Worm (Caenorhabditis elegans): ENCODE measurements around the gene fip-1.

DNA sequence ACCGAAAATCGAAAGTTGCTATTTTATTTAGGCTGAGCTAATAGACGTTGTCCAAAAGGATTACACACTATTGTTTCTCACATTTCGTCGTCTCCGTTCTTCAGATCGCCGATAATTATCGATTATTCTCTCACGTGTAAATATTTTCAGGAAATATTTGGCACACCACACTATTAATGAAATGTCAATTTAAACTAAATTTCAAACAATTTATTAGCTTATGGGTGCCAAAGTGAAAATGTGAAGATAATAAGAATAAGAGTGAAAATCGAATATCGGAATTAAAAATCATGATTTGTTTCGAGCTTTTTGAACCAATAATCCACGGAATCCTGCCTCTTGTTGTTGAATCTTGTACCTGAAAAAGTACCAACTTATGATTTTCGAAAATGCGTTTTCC is 23.0 kb upstream of the fip-1 start, which contains the start of gene C06E1.11:
- TF ChIP-seq ama-1 (optimal IDR thresholded peaks at IDR 0.05): no peak
- TF ChIP-seq tbx-11 (GFP tag; IDR thresholded peaks at IDR 0.05): no peak
- TF ChIP-seq scrt-1 (GFP tag; IDR thresholded peaks at IDR 0.05): no peak
- no peak for TF ChIP-seq hnd-1 (tag; optimal IDR thresholded peaks at IDR 0.05)
- no peak for TF ChIP-seq hmbx-1 (tag; optimal IDR thresholded peaks at IDR 0.05)
- TF ChIP-seq ets-7 (tag; optimal IDR thresholded peaks at IDR 0.05): no peak
- TF ChIP-seq sea-1 (GFP tag; conservative IDR thresholded peaks at IDR 0.05): no peak
- no peak for TF ChIP-seq F13C5.2 (tag; optimal IDR thresholded peaks at IDR 0.05)
- TF ChIP-seq ceh-36 (tag; optimal IDR thresholded peaks at IDR 0.05): no peak

All from whole organism, early embryonic.